Fruit fly (Drosophila melanogaster): ENCODE data around the gene CG3108.

- TF ChIP-seq Ets98B (GFP tag; IDR thresholded peaks at IDR 0.05), result no peak
- no peak for TF ChIP-seq CG17806 (tag; optimal IDR thresholded peaks at IDR 0.05)
- no peak for TF ChIP-seq D1 (tag; optimal IDR thresholded peaks at IDR 0.05)
- TF ChIP-seq Snoo (tag; optimal IDR thresholded peaks at IDR 0.05), result no peak
- TF ChIP-seq CG15710 (tag; optimal IDR thresholded peaks at IDR 0.05), result no peak
- no peak for TF ChIP-seq CG4496 (GFP tag; IDR thresholded peaks at IDR 0.05)
- TF ChIP-seq EcR (GFP tag; optimal IDR thresholded peaks at IDR 0.05), result no peak
Observed at dm6 chrX:5812877-5813276, 31.5 kb upstream of the CG3108 start, which contains the start of gene CG44329.

Measured in whole organism, pupa.